Worm (Caenorhabditis elegans): ENCODE data around the gene Y73F8A.10.
A peak's percentile ranks its signal among the peaks of the same experiment; 100 is the strongest.
"Not testable (repeated sequence)": the region's sequence is repeated elsewhere in the genome, so short reads cannot be mapped to it uniquely, and the experiment has no call there.

Y73F8A.10 gene

DNA sequence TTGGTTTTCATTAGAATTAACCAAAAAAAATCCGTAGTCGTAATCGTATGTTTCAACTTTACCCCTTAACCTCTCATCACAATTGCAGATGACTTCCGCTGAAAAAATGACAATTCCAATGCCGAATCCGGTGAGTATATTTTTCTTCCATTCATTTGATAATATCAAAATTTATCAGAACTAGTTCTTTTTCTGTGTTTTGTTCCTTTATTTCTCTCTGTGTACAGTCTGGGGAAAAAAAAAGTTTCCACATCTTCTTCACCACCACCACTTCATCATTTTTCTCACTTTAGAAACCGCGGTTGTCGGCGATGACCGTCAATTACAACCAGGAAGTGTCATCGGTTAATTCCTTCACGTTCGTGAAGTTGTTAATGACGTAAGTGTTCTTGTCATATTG lies 8.0 kb downstream of the Y73F8A.10 start, which contains the start of gene best-21:
TSS of gene best-21 (plus strand) at position 301 of the 400 bp plus-strand sequence.
- TF ChIP-seq nhr-23 (tag; optimal IDR thresholded peaks at IDR 0.05) = peak; percentile 20
- TF ChIP-seq ceh-28 (tag; optimal IDR thresholded peaks at IDR 0.05) = peak; percentile 9
- TF ChIP-seq nhr-28 (tag; optimal IDR thresholded peaks at IDR 0.05) = no peak
- no peak for TF ChIP-seq mml-1 (tag; optimal IDR thresholded peaks at IDR 0.05)

DNA sequence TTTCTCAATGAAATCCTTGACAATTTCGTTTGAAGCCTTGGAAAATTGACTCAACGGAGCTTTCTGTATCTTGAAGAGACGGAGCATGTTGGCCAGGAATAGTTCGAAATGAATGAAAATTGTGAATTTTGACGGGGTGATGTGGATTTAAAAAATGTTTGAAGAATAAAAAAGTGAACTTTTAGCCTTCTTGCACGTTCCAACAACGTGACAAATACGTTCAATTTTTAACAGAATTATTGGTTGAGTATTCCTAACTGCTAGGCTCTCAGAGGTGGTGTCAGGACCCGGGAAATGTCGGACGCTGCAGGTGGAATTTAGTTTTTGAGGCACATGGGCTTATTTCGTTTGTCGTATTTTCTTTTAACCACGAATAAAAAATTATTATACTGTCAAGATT lies 17.4 kb downstream of the Y73F8A.10 start, which contains the start of gene Y73F8A.12:
TSS of gene Y73F8A.12 (minus strand) at position 101 of the 400 bp plus-strand sequence.
- not testable (repeated sequence) for TF ChIP-seq nhr-11 (tag; optimal IDR thresholded peaks at IDR 0.05); unc-62 (GFP tag; optimal IDR thresholded peaks at IDR 0.05); aly-2 (tag; optimal IDR thresholded peaks at IDR 0.05)

DNA sequence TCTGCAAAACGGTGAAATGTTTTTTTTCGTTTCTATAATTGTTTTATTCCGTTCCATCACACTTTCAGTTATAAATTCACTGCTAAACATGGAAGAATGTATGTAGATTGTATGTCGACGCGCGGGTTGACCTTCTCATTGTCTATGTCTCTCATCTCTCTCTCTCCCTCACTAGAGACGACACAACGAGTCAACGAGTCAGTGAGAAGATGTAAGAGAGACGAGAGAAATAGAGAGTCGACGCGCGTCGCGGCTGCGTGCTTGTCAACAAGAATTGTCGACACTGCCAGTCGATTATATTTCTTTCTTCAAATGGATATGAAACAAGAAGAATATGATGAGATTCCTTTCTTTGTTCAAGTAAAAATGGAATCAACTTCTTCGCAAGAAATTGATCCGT lies 17.9 kb downstream of the Y73F8A.10 start, which contains the start of gene Y73F8A.13:
TSS of gene Y73F8A.13 (plus strand) at position 240 of the 400 bp plus-strand sequence.
- TF ChIP-seq pha-4 (tag; optimal IDR thresholded peaks at IDR 0.05) (peak; percentile 71), nhr-11 (tag; optimal IDR thresholded peaks at IDR 0.05) (no peak), fos-1 (tag; optimal IDR thresholded peaks at IDR 0.05) (no peak), nhr-67 (tag; optimal IDR thresholded peaks at IDR 0.05) (no peak)

DNA sequence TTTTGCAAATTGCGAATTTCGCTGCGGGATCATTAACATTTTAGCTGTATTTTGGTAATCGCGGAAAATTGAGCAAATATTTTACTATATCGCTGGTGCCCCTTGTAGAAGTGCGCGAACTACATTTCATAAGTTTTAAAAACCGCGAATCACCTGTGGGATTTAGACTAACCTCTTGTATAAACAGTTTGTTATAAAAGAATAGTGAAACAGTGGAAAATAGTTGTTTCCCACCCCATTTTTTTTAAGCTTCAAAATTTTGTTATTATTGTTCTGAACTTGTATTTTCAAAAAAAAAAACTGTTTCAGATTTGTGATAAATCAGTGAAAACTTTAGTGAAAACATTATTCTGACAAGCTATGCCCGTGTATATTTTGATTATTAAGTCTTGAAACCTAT lies 21.4 kb downstream of the Y73F8A.10 start:
- TF ChIP-seq nhr-11 (tag; optimal IDR thresholded peaks at IDR 0.05) (no peak), unc-62 (GFP tag; optimal IDR thresholded peaks at IDR 0.05) (no peak), pha-4 (tag; optimal IDR thresholded peaks at IDR 0.05) (no peak), egl-5 (tag; optimal IDR thresholded peaks at IDR 0.05) (no peak), fkh-2 (tag; optimal IDR thresholded peaks at IDR 0.05) (no peak), nhr-67 (tag; optimal IDR thresholded peaks at IDR 0.05) (no peak), ceh-16 (tag; optimal IDR thresholded peaks at IDR 0.05) (no peak), tbx-2 (tag; optimal IDR thresholded peaks at IDR 0.05) (no peak), snpc-4 (tag; optimal IDR thresholded peaks at IDR 0.05) (no peak)

DNA sequence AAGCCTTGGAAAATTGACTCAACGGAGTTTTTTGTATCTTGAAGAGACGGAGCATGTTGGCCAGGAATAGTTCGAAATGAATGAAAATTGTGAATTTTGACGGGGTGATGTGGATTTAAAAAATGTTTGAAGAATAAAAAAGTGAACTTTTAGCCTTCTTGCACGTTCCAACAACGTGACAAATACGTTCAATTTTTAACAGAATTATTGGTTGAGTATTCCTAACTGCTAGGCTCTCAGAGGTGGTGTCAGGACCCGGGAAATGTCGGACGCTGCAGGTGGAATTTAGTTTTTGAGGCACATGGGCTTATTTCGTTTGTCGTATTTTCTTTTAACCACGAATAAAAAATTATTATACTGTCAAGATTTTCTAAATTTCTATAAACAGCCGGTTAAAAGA lies 24.8 kb downstream of the Y73F8A.10 start, which contains the start of gene Y73F8A.14:
TSS of gene Y73F8A.14 (minus strand) at position 101 of the 400 bp plus-strand sequence.
- not testable (repeated sequence) for TF ChIP-seq nhr-23, nhr-28, ceh-82 (tag; optimal IDR thresholded peaks at IDR 0.05)

DNA sequence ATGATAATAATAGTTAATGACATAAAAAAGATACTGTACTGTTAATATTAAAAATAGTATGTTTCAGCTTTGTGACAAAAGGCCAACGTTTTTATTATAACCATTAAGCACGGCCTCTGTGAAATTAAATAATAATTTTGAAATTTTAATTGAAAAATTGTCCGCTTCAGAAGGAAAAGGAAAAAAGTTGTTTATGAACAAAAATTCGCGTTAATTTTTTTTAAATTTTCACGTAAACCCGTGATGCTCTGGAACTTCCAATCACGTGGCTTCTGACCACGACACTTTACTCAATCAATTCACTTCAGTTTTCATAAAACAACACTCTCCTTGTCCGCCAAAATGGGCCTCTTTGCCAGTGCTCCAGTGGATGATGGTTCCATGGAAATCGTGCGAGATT lies 27.1 kb downstream of the Y73F8A.10 start, which contains the start of gene Y73F8A.15:
TSS of gene Y73F8A.15 (plus strand) at position 301 of the 400 bp plus-strand sequence.
- TF ChIP-seq elt-3 (tag; optimal IDR thresholded peaks at IDR 0.05) (no peak), egl-5 (tag; optimal IDR thresholded peaks at IDR 0.05) (no peak), nhr-43 (tag; optimal IDR thresholded peaks at IDR 0.05; ENCODE audit: poor library complexity, severe bottlenecking) (no peak), egl-27 (tag; optimal IDR thresholded peaks at IDR 0.05) (no peak), lin-39 (tag; optimal IDR thresholded peaks at IDR 0.05) (no peak), ceh-28 (tag; optimal IDR thresholded peaks at IDR 0.05) (no peak), lin-15B (tag; optimal IDR thresholded peaks at IDR 0.05) (no peak), fos-1 (tag; optimal IDR thresholded peaks at IDR 0.05) (no peak), pha-4 (tag; optimal IDR thresholded peaks at IDR 0.05) (no peak), jun-1 (tag; optimal IDR thresholded peaks at IDR 0.05) (no peak), nhr-28 (tag; optimal IDR thresholded peaks at IDR 0.05) (no peak), nhr-12 (tag; optimal IDR thresholded peaks at IDR 0.05) (no peak), ztf-4 (tag; optimal IDR thresholded peaks at IDR 0.05) (no peak), R02D3.7 (tag; optimal IDR thresholded peaks at IDR 0.05) (no peak), fkh-10 (GFP tag; optimal IDR thresholded peaks at IDR 0.05) (no peak), nhr-237 (tag; optimal IDR thresholded peaks at IDR 0.05) (no peak), pqm-1 (tag; optimal IDR thresholded peaks at IDR 0.05) (no peak), daf-12 (tag; optimal IDR thresholded peaks at IDR 0.05) (no peak), ceh-82 (tag; optimal IDR thresholded peaks at IDR 0.05) (no peak), nhr-76 (tag; optimal IDR thresholded peaks at IDR 0.05) (no peak)

DNA sequence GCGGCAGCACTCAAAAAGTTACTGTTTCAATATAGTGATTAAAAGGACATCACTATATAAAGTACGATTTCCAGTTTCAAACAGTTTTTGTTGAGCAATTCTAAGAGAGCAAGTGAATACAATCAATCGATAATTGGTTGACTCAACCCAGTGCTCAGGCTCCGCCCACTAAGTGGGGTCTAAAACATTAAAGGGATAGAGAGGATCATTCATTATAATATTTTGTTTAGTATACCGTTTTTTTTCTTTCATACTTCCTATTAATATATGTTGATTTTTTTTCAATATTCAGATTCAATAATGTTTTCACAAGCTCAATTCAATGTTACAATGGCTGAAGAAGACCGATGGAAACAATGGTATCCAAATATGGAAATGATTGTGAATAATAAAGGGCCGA lies 29.5 kb downstream of the Y73F8A.10 start, which contains the start of gene tbx-39:
TSS of gene tbx-39 (plus strand) at position 301 of the 400 bp plus-strand sequence.
- no peak for TF ChIP-seq jun-1 (tag; optimal IDR thresholded peaks at IDR 0.05)
- no peak for TF ChIP-seq nhr-67 (tag; optimal IDR thresholded peaks at IDR 0.05)
- no peak for TF ChIP-seq aly-2 (tag; optimal IDR thresholded peaks at IDR 0.05)
- TF ChIP-seq nhr-23 (tag; optimal IDR thresholded peaks at IDR 0.05) = no peak
- TF ChIP-seq pqm-1 (tag; optimal IDR thresholded peaks at IDR 0.05) = no peak
- TF ChIP-seq unc-62 (GFP tag; optimal IDR thresholded peaks at IDR 0.05) = no peak
- TF ChIP-seq ztf-11 (tag; optimal IDR thresholded peaks at IDR 0.05) = no peak
- TF ChIP-seq ceh-9 (tag; optimal IDR thresholded peaks at IDR 0.05) = no peak
- no peak for TF ChIP-seq lin-39 (tag; optimal IDR thresholded peaks at IDR 0.05)
- TF ChIP-seq nhr-28 (tag; optimal IDR thresholded peaks at IDR 0.05) = no peak
- no peak for TF ChIP-seq nfya-1 (tag; optimal IDR thresholded peaks at IDR 0.05; ENCODE audit: insufficient read depth)
- TF ChIP-seq unc-39 (tag; optimal IDR thresholded peaks at IDR 0.05) = no peak
- TF ChIP-seq egl-5 (tag; optimal IDR thresholded peaks at IDR 0.05) = no peak

Data from whole organism, L3 larva.